Worm (Caenorhabditis elegans) whole organism, L2 larva: ENCODE measurements around the gene ZK1067.3.

Experiments used
- C34F6.9 ChIP-seq: fragments of 150-350 bp; optimal IDR thresholded peaks from 2 replicates; lab custom pipeline; 2014; ENCODE audit warnings: missing biosample characterization, missing genetic modification characterization
- F13H6.1 ChIP-seq: sonication (generic microtip); optimal IDR thresholded peaks from 2 replicates; lab custom pipeline; 2016; ENCODE audit warnings: missing genetic modification characterization, missing compliant biosample characterization
- R02D3.7 ChIP-seq: fragments of 150-350 bp; optimal IDR thresholded peaks from 2 replicates; lab custom pipeline; 2014; ENCODE audit warnings: missing biosample characterization, missing genetic modification characterization
- Y55F3AM.14 ChIP-seq: fragments of 200-800 bp; sonication (Bioruptor generic); optimal IDR thresholded peaks from 2 replicates; lab custom pipeline; 2018; ENCODE audit warnings: mild to moderate bottlenecking, missing genetic modification characterization, missing compliant biosample characterization
- ZK546.5 ChIP-seq: sonication (generic microtip); optimal IDR thresholded peaks from 2 replicates; lab custom pipeline; 2017; ENCODE audit warnings: missing biosample characterization, missing genetic modification characterization
- alr-1 ChIP-seq: fragments of 150-350 bp; optimal IDR thresholded peaks from 2 replicates; lab custom pipeline; 2014; ENCODE audit warnings: missing biosample characterization, missing genetic modification characterization
- aly-2 ChIP-seq: fragments of 150-350 bp; optimal IDR thresholded peaks from 2 replicates; lab custom pipeline; 2014; ENCODE audit warnings: missing biosample characterization, missing genetic modification characterization
- ama-1 ChIP-seq: fragments of 150-350 bp; optimal IDR thresholded peaks from 2 replicates; lab custom pipeline; 2018; ENCODE audit warnings: inconsistent platforms
- blmp-1 ChIP-seq: sonication (generic microtip); optimal IDR thresholded peaks from 2 replicates; lab custom pipeline; 2017; ENCODE audit warnings: missing genetic modification characterization, mild to moderate bottlenecking, missing compliant biosample characterization, antibody characterized with exemption, moderate library complexity; ENCODE audit not compliant: insufficient read depth
- ceh-16 ChIP-seq: fragments of 150-350 bp; optimal IDR thresholded peaks from 2 replicates; lab custom pipeline; 2014; ENCODE audit warnings: missing biosample characterization, missing genetic modification characterization
- crh-2 ChIP-seq: sonication (generic microtip); optimal IDR thresholded peaks from 2 replicates; lab custom pipeline; 2017; ENCODE audit warnings: missing biosample characterization, missing genetic modification characterization
- dmd-4 ChIP-seq: sonication (generic microtip); optimal IDR thresholded peaks from 2 replicates; lab custom pipeline; 2017; ENCODE audit warnings: missing biosample characterization, missing genetic modification characterization
- egl-27 ChIP-seq: sonication (generic microtip); optimal IDR thresholded peaks from 3 replicates; lab custom pipeline; 2017; ENCODE audit warnings: missing biosample characterization, missing genetic modification reagents, missing genetic modification characterization
- elt-3 ChIP-seq: sonication (generic microtip); optimal IDR thresholded peaks from 2 replicates; lab custom pipeline; 2017; ENCODE audit warnings: missing biosample characterization, missing genetic modification characterization
- fos-1 ChIP-seq: fragments of 150-350 bp; optimal IDR thresholded peaks from 2 replicates; lab custom pipeline; 2014; ENCODE audit warnings: missing biosample characterization, missing genetic modification characterization
- gmeb-1 ChIP-seq: fragments of 150-350 bp; optimal IDR thresholded peaks from 2 replicates; lab custom pipeline; 2014; ENCODE audit warnings: missing biosample characterization, missing genetic modification characterization
- lin-11 ChIP-seq: fragments of 150-350 bp; sonication (generic microtip); optimal IDR thresholded peaks from 2 replicates; lab custom pipeline; 2014; ENCODE audit warnings: missing biosample characterization, missing genetic modification characterization, inconsistent platforms, mixed read lengths
- lin-39 ChIP-seq: fragments of 150-350 bp; optimal IDR thresholded peaks from 2 replicates; lab custom pipeline; 2014; ENCODE audit warnings: missing biosample characterization, missing genetic modification reagents, missing genetic modification characterization
- mab-5 ChIP-seq: fragments of 150-350 bp; optimal IDR thresholded peaks from 2 replicates; lab custom pipeline; 2014; ENCODE audit warnings: missing biosample characterization, missing genetic modification characterization
- mdl-1 ChIP-seq, 2 experiments: fragments of 150-350 bp in 1 of 2; sonication (generic microtip) in 1 of 2; optimal IDR thresholded peaks; 2 replicates each; lab custom pipeline; 2017; ENCODE audit warnings: missing biosample characterization in 2 of 2, missing genetic modification characterization in 2 of 2
- nhr-10 ChIP-seq: sonication (generic microtip); optimal IDR thresholded peaks from 2 replicates; lab custom pipeline; 2017; ENCODE audit warnings: missing biosample characterization, missing genetic modification characterization
- nhr-12 ChIP-seq: fragments of 150-350 bp; optimal IDR thresholded peaks from 2 replicates; lab custom pipeline; 2014; ENCODE audit warnings: missing biosample characterization, missing genetic modification characterization
- nhr-129 ChIP-seq: fragments of 150-350 bp; optimal IDR thresholded peaks from 2 replicates; lab custom pipeline; 2014; ENCODE audit warnings: missing biosample characterization, missing genetic modification characterization
- nhr-21 ChIP-seq: fragments of 150-350 bp; optimal IDR thresholded peaks from 2 replicates; lab custom pipeline; 2014; ENCODE audit warnings: missing biosample characterization, missing genetic modification characterization
- nhr-23 ChIP-seq: fragments of 150-350 bp; optimal IDR thresholded peaks from 2 replicates; lab custom pipeline; 2014; ENCODE audit warnings: missing biosample characterization, missing genetic modification reagents, missing genetic modification characterization
- nhr-237 ChIP-seq: fragments of 150-350 bp; optimal IDR thresholded peaks from 2 replicates; lab custom pipeline; 2014; ENCODE audit warnings: missing biosample characterization, missing genetic modification characterization
- nhr-25 ChIP-seq: fragments of 150-350 bp; sonication (generic microtip); optimal IDR thresholded peaks from 3 replicates; lab custom pipeline; 2014; ENCODE audit warnings: missing biosample characterization, missing genetic modification characterization
- nhr-6 ChIP-seq: fragments of 150-350 bp; optimal IDR thresholded peaks from 2 replicates; lab custom pipeline; 2014; ENCODE audit warnings: missing biosample characterization, missing genetic modification characterization
- nhr-77 ChIP-seq: fragments of 150-350 bp; optimal IDR thresholded peaks from 2 replicates; lab custom pipeline; 2014; ENCODE audit warnings: missing biosample characterization, missing genetic modification characterization
- peb-1 ChIP-seq: fragments of 150-350 bp; optimal IDR thresholded peaks from 2 replicates; lab custom pipeline; 2014; ENCODE audit warnings: missing biosample characterization, missing genetic modification characterization
- skn-1 ChIP-seq: sonication (generic microtip); optimal IDR thresholded peaks from 2 replicates; lab custom pipeline; 2017; ENCODE audit warnings: missing biosample characterization, missing genetic modification characterization
- sma-3 ChIP-seq: sonication (generic microtip); optimal IDR thresholded peaks from 2 replicates; lab custom pipeline; 2016; ENCODE audit warnings: missing genetic modification reagents, missing genetic modification characterization, missing compliant biosample characterization
- sma-9 ChIP-seq, 2 experiments: fragments of 150-350 bp in 1 of 2; sonication (generic microtip) in 1 of 2; optimal IDR thresholded peaks; 2 replicates each; lab custom pipeline; 2014 to 2016; ENCODE audit warnings: missing genetic modification characterization in 2 of 2, mild to moderate bottlenecking in 1 of 2, missing biosample characterization in 1 of 2, missing compliant biosample characterization in 1 of 2, missing genetic modification reagents in 1 of 2, moderate library complexity in 1 of 2
- snpc-4 ChIP-seq: fragments of 150-350 bp; optimal IDR thresholded peaks from 2 replicates; lab custom pipeline; 2014; ENCODE audit warnings: missing biosample characterization, missing genetic modification characterization
- unc-55 ChIP-seq: fragments of 150-350 bp; sonication (generic microtip); optimal IDR thresholded peaks from 3 replicates; lab custom pipeline; 2014; ENCODE audit warnings: missing biosample characterization, missing genetic modification reagents, missing genetic modification characterization
- zag-1 ChIP-seq: fragments of 150-350 bp; optimal IDR thresholded peaks from 2 replicates; lab custom pipeline; 2014; ENCODE audit warnings: missing biosample characterization, missing genetic modification characterization
- ztf-4 ChIP-seq: fragments of 150-350 bp; optimal IDR thresholded peaks from 2 replicates; lab custom pipeline; 2014; ENCODE audit warnings: missing biosample characterization, missing genetic modification characterization

The ZK1067.3 gene

DNA sequence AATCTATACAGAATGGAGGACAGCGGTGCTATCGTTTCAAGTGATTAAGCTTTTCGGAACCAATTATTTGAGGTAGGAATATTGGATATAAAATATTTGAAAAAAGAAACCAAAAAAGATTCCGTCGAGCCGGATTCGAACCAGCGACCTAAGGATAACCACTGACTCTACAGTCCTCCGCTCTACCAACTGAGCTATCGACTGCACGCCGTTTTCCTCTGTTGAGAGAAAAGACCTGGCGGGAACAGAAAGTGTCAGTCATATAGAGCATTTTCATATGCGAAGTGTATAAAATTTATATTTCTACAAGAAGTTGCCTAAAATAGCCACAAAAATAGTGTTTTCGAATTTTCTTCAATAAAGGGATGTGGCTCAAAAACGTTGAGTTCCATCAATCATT is 11.4 kb upstream of the ZK1067.3 start (continued):
- TF ChIP-seq nhr-77 (tag; lab: Kevin White, UChicago) (no peak), lin-11 (tag; lab: Kevin White, UChicago) (no peak), ama-1 (lab: Kevin White, UChicago) (no peak), Y55F3AM.14 (no peak), nhr-23 (tag; lab: Kevin White, UChicago) (no peak), F13H6.1 (peak; percentile 28), ceh-16 (tag; lab: Kevin White, UChicago) (no peak), R02D3.7 (tag; lab: Kevin White, UChicago) (no peak), nhr-21 (no peak), mdl-1 (tag; optimal IDR thresholded peaks at IDR 0.05; lab: Kevin White, UChicago) (no peak), zag-1 (tag; lab: Kevin White, UChicago) (no peak), dmd-4 (tag; lab: Kevin White, UChicago) (no peak), unc-55 (no peak), mab-5 (tag; lab: Kevin White, UChicago) (peak; percentile 22), sma-3 (GFP tag; lab: Kevin White, UChicago) (peak; percentile 38), aly-2 (no peak)

DNA sequence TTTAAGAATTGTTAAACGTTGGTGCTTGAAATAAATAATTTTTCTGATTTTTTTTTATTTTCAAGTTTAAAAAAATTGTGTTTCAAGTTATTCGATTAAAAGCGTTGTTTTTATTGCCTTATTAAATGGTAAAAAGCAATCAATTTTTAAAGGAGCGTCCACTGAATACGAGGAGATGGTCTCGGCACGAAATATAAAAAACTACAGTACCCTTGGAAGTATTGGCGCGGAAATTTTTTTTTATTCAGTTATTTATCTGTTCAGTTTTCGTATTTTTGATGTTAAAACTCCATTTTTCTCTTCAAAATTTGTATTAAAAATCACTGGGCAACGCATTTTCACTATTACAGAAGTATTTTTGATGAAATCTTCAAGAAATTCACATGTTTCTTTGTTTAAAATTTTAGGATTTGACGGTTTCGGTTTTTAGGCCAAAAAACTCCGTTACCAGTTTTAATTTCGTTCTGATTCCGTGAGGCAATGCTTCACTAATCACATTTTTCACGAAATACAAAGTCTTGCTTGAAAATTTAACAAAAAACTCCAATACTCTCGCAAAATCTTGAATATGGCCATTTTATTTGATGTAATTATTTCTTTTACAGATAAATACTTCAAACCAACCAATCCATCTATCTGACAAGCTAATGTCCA is 9.9 kb upstream of the ZK1067.3 start, which contains the start of gene znfx-1:
Gene znfx-1 (plus strand): TSS at position 604 of the 654 bp plus-strand sequence.
- TF ChIP-seq nhr-12 (tag; lab: Kevin White, UChicago) (no peak), unc-55 (peak; percentile 17)

DNA sequence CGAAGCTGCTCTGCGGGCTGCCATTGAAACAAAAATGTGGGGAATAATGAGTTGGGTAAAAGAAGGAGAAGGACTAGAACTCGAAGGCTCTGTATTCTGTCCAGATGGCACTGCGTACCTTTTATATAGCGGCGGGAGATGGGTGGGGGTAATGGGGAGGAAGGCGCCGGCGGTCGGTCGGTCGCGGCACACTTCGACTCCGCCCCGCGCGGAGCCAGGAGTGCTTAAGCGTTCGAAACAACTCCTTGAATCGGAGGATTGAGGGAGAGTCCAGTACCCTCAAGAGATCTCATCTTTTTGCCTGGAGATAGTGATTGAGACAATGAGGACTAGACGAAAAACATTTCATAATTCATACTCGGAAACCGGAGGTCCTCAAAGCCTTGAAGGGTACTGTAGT is 4.1 kb downstream of the ZK1067.3 start, which contains the start of gene abu-14:
Gene abu-14 (minus strand): TSS at position 81 of the 400 bp plus-strand sequence.
- TF ChIP-seq ztf-4 (tag; lab: Kevin White, UChicago) (no peak), mdl-1 (tag; optimal IDR thresholded peaks at IDR 0.05; lab: Kevin White, UChicago) (no peak), blmp-1 (tag; lab: Kevin White, UChicago) (no peak), sma-3 (GFP tag; lab: Kevin White, UChicago) (no peak), ZK546.5 (tag; lab: Kevin White, UChicago) (no peak), crh-2 (tag; lab: Kevin White, UChicago) (no peak), nhr-21 (no peak), Y55F3AM.14 (no peak), peb-1 (tag; lab: Kevin White, UChicago) (no peak), alr-1 (tag; lab: Kevin White, UChicago) (no peak), lin-39 (tag; lab: Kevin White, UChicago) (no peak), elt-3 (no peak), dmd-4 (tag; lab: Kevin White, UChicago) (no peak), nhr-12 (tag; lab: Kevin White, UChicago) (no peak), skn-1 (no peak), gmeb-1 (tag; lab: Kevin White, UChicago) (no peak), C34F6.9 (tag; lab: Kevin White, UChicago) (no peak), nhr-6 (no peak), zag-1 (tag; lab: Kevin White, UChicago) (no peak)

DNA sequence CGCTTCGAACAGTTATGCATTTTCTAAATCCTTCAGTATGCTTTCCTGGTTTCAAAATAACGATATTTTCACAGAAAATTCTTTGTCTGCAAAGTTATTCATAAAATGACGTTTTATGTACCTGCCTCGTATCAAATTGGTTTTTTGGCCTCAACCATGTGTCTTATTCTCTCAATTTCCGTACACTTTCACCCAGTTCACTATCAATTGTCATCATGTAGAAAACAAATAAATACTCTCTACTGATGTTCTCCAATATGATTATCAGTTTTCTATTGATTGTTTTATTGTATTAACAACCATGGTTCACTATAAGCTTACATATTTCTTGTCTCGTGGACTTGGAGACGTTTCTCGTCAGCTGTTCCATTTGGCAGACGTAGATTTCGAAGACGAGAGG is 8.2 kb downstream of the ZK1067.3 start, which contains the start of gene gst-13:
Gene gst-13 (plus strand): TSS at position 218 of the 400 bp plus-strand sequence.
- TF ChIP-seq unc-55 (no peak), nhr-237 (tag; lab: Kevin White, UChicago) (no peak), nhr-129 (tag; lab: Kevin White, UChicago) (no peak), crh-2 (tag; lab: Kevin White, UChicago) (peak; percentile 46), egl-27 (tag; lab: Kevin White, UChicago) (peak; percentile 24), mdl-1 (tag; optimal IDR thresholded peaks at IDR 0.05; lab: Kevin White, UChicago) (no peak), nhr-25 (no peak), ZK546.5 (tag; lab: Kevin White, UChicago) (no peak), fos-1 (tag; lab: Kevin White, UChicago) (peak; percentile 93), snpc-4 (no peak), gmeb-1 (tag; lab: Kevin White, UChicago) (peak; percentile 45), nhr-12 (tag; lab: Kevin White, UChicago) (no peak), sma-9 (GFP tag; optimal IDR thresholded peaks at IDR 0.05; lab: Kevin White, UChicago) (peak; percentile 71), sma-9 (tag; optimal IDR thresholded peaks at IDR 0.05; lab: Kevin White, UChicago) (no peak), nhr-10 (tag; lab: Kevin White, UChicago) (no peak), skn-1 (peak; percentile 97)
